Fruit fly (Drosophila melanogaster): Measurements from ENCODE around the gene ND-51.

Gene ND-51

dm6 chr2L:6070656-6071231 is 8.2 kb upstream of the ND-51 start, which contains the start of the genes CG9154 and Kr-h2 (continued):
- TF ChIP-seq CG1529 (GFP tag; optimal IDR thresholded peaks at IDR 0.05): no peak
- peak; percentile 11 for TF ChIP-seq CG17802 (tag; optimal IDR thresholded peaks at IDR 0.05)
- peak; percentile 47 for TF ChIP-seq CG8924 (tag; optimal IDR thresholded peaks at IDR 0.05)
- no peak for TF ChIP-seq CG11560 (tag; IDR thresholded peaks at IDR 0.05)
- TF ChIP-seq usp (GFP tag; optimal IDR thresholded peaks at IDR 0.05): no peak
- TF ChIP-seq CG16813 (GFP tag; IDR thresholded peaks at IDR 0.05; ENCODE audit: partially characterized antibody): peak; percentile 73
- no peak for TF ChIP-seq dimm (GFP tag; IDR thresholded peaks at IDR 0.05)
- TF ChIP-seq CG3281 (GFP tag; optimal IDR thresholded peaks at IDR 0.05): no peak
- peak; percentile 44; the same call in 1 of the 2 replicates for TF ChIP-seq tna (GFP tag; IDR thresholded peaks at IDR 0.05; ENCODE audit: partially characterized antibody)
- no peak for TF ChIP-seq Aef1 (GFP tag; IDR thresholded peaks at IDR 0.05)
- peak; percentile 81 for TF ChIP-seq HLH4C (GFP tag; IDR thresholded peaks at IDR 0.05; ENCODE audit: partially characterized antibody)
- no peak for TF ChIP-seq esg (GFP tag; conservative IDR thresholded peaks at IDR 0.05)
- TF ChIP-seq CG14441 (GFP tag; IDR thresholded peaks at IDR 0.05): no peak
- TF ChIP-seq CG11695 (GFP tag; IDR thresholded peaks at IDR 0.05): no peak
- TF ChIP-seq h (optimal IDR thresholded peaks at IDR 0.05): no peak
- no peak for TF ChIP-seq CG4404 (GFP tag; IDR thresholded peaks at IDR 0.05)
- TF ChIP-seq GATAe (GFP tag; conservative IDR thresholded peaks at IDR 0.05): no peak
- TF ChIP-seq Ets97D (GFP tag; optimal IDR thresholded peaks at IDR 0.05): peak; percentile 78
- TF ChIP-seq CG18011 (GFP tag; optimal IDR thresholded peaks at IDR 0.05): peak; percentile 41
- TF ChIP-seq CG9817 (tag; optimal IDR thresholded peaks at IDR 0.05): peak; percentile 37
- no peak for TF ChIP-seq Poxn (GFP tag; IDR thresholded peaks at IDR 0.05)
- no peak for TF ChIP-seq ac (GFP tag; optimal IDR thresholded peaks at IDR 0.05)
- TF ChIP-seq exex (tag; optimal IDR thresholded peaks at IDR 0.05): peak; percentile 28
- TF ChIP-seq CTCF (GFP tag; optimal IDR thresholded peaks at IDR 0.05): no peak
- no peak for TF ChIP-seq pnt (GFP tag; optimal IDR thresholded peaks at IDR 0.05)
- no peak for TF ChIP-seq CG6175 (GFP tag; IDR thresholded peaks at IDR 0.05)
- TF ChIP-seq da (GFP tag; optimal IDR thresholded peaks at IDR 0.05): no peak
- TF ChIP-seq pum (GFP tag; optimal IDR thresholded peaks at IDR 0.05): peak; percentile 15
- no peak for TF ChIP-seq CG7745 (tag; optimal IDR thresholded peaks at IDR 0.05)
- TF ChIP-seq ro (GFP tag; IDR thresholded peaks at IDR 0.05): no peak
- TF ChIP-seq CG13424 (tag; optimal IDR thresholded peaks at IDR 0.05): peak; percentile 35
- peak; percentile 65 for TF ChIP-seq stwl (tag; optimal IDR thresholded peaks at IDR 0.05)
- TF ChIP-seq Sox102F (GFP tag; optimal IDR thresholded peaks at IDR 0.05): no peak
- peak; percentile 58 for TF ChIP-seq CG18599 (GFP tag; optimal IDR thresholded peaks at IDR 0.05)
- no peak for TF ChIP-seq wdn (GFP tag; IDR thresholded peaks at IDR 0.05)
- TF ChIP-seq zfh2 (GFP tag; optimal IDR thresholded peaks at IDR 0.05): peak; percentile 53
- 0 out of 2 replicates have a peak, but pooled peaks have one; percentile 7 for TF ChIP-seq Xrp1 (GFP tag; IDR thresholded peaks at IDR 0.05)
- no peak for TF ChIP-seq croc (GFP tag; conservative IDR thresholded peaks at IDR 0.05)
- TF ChIP-seq Fer3 (tag; optimal IDR thresholded peaks at IDR 0.05): no peak
- no peak for TF ChIP-seq Gsc (GFP tag; IDR thresholded peaks at IDR 0.05)
- TF ChIP-seq gem (tag; optimal IDR thresholded peaks at IDR 0.05): peak; percentile 56
- no peak; the same call in 1 of the 2 replicates for TF ChIP-seq CG8765 (GFP tag; IDR thresholded peaks at IDR 0.05)
- no peak for TF ChIP-seq CG11093 (GFP tag; IDR thresholded peaks at IDR 0.05)
- peak; percentile 23 for TF ChIP-seq dmrt99B (tag; optimal IDR thresholded peaks at IDR 0.05)
- TF ChIP-seq gsb (GFP tag; IDR thresholded peaks at IDR 0.05): no peak
- no peak for TF ChIP-seq CG8944 (GFP tag; optimal IDR thresholded peaks at IDR 0.05)
- no peak for TF ChIP-seq Camta (GFP tag; optimal IDR thresholded peaks at IDR 0.05)
- TF ChIP-seq CG18619 (GFP tag; optimal IDR thresholded peaks at IDR 0.05): no peak
- peak; percentile 12 for TF ChIP-seq HmgZ (tag; optimal IDR thresholded peaks at IDR 0.05)
- TF ChIP-seq CG12744 (GFP tag; optimal IDR thresholded peaks at IDR 0.05): no peak
- TF ChIP-seq NfI (GFP tag; optimal IDR thresholded peaks at IDR 0.05): peak; percentile 56
- TF ChIP-seq zen2 (GFP tag; IDR thresholded peaks at IDR 0.05; ENCODE audit: partially characterized antibody): peak; percentile 39; the same call in 1 of the 3 replicates
